Worm (Caenorhabditis elegans) whole organism, L1 larva: ENCODE measurements around the gene pigg-1.

Experiments
- aly-2 ChIP-seq: fragments of 150-350 bp; optimal IDR thresholded peaks from 2 replicates; lab custom pipeline; 2014; ENCODE audit warnings: missing biosample characterization, missing genetic modification characterization
- ama-1 ChIP-seq: fragments of 150-350 bp; optimal IDR thresholded peaks from 2 replicates; lab custom pipeline; 2014
- ces-1 ChIP-seq: fragments of 150-350 bp; optimal IDR thresholded peaks from 2 replicates; lab custom pipeline; 2014; ENCODE audit warnings: missing biosample characterization, missing genetic modification reagents, missing genetic modification characterization
- egl-27 ChIP-seq, 2 experiments: fragments of 150-350 bp in 1 of 2; sonication (generic microtip); optimal IDR thresholded peaks; 3 replicates each; lab custom pipeline; 2017 to 2018; ENCODE audit warnings: missing biosample characterization in 2 of 2, missing genetic modification characterization in 2 of 2, missing genetic modification reagents in 2 of 2
- fkh-10 ChIP-seq: sonication (generic microtip); optimal IDR thresholded peaks from 2 replicates; lab custom pipeline; 2017; ENCODE audit warnings: missing biosample characterization, missing genetic modification reagents, missing genetic modification characterization
- mdl-1 ChIP-seq, 2 experiments: fragments of 150-350 bp; optimal IDR thresholded peaks; 2 replicates each; lab custom pipeline; 2014 to 2017; ENCODE audit warnings: missing biosample characterization in 2 of 2, missing genetic modification characterization in 2 of 2, inconsistent platforms in 1 of 2
- mef-2 ChIP-seq: fragments of 150-350 bp; optimal IDR thresholded peaks from 2 replicates; lab custom pipeline; 2014; ENCODE audit warnings: missing biosample characterization, missing genetic modification characterization
- nhr-84 ChIP-seq: sonication (generic microtip); optimal IDR thresholded peaks from 2 replicates; lab custom pipeline; 2017; ENCODE audit warnings: missing biosample characterization, missing genetic modification characterization
- pqm-1 ChIP-seq: sonication (generic microtip); optimal IDR thresholded peaks from 3 replicates; lab custom pipeline; 2017; ENCODE audit warnings: missing biosample characterization, missing genetic modification characterization
- unc-62 ChIP-seq: fragments of 150-350 bp; optimal IDR thresholded peaks from 2 replicates; lab custom pipeline; 2014; ENCODE audit warnings: missing biosample characterization, missing genetic modification reagents, missing genetic modification characterization

DNA sequence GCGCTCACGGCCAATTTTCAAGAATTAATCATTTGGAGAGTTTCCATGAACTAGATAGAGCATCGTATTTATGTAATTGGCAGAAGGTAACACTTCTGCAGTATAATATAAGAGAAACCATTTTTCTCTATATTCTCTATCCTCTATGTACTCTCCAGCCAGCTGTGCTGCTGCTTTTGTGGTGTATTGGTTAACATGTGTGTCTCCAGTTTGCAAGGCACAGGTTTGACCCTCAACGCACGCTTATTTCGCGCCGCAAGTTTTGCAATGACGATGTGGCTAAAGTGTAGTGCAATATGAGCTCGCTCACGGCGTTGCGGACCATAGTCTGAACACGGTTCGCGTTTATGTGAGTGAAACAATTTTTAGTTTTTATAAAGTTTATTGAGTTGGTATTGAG, 53.1 kb downstream of the pigg-1 start:
- no peak for TF ChIP-seq mef-2 (tag; lab: Kevin White, UChicago)
- no peak for TF ChIP-seq egl-27 (tag; optimal IDR thresholded peaks at IDR 0.05; lab: Kevin White, UChicago)
- TF ChIP-seq ces-1 (GFP tag; lab: Kevin White, UChicago) = no peak
- TF ChIP-seq aly-2 (tag; lab: Kevin White, UChicago) = peak; percentile 35
- TF ChIP-seq nhr-84 (tag; lab: Kevin White, UChicago) = no peak
- TF ChIP-seq pqm-1 (tag; lab: Kevin White, UChicago) = no peak
- no peak for TF ChIP-seq unc-62 (GFP tag; lab: Kevin White, UChicago)
- no peak for TF ChIP-seq fkh-10
- TF ChIP-seq mdl-1 (tag; optimal IDR thresholded peaks at IDR 0.05; lab: Kevin White, UChicago) = peak in 1 of 2 experiments; percentile 60
- TF ChIP-seq ama-1 (lab: Kevin White, UChicago) = no peak
